Worm (Caenorhabditis elegans) whole organism, L4/young adult: ENCODE results near the gene osm-12.

Source experiments
- W03F9.2 ChIP-seq: fragments of 150-350 bp; optimal IDR thresholded peaks from 2 replicates; lab custom pipeline; 2014; ENCODE audit warnings: missing biosample characterization, missing genetic modification characterization
- dao-5 ChIP-seq: sonication (generic microtip); optimal IDR thresholded peaks from 2 replicates; lab custom pipeline; 2016; ENCODE audit warnings: missing genotype, missing genetic modification characterization, moderate library complexity, missing compliant biosample characterization
- him-1 ChIP-seq: sonication (generic microtip); optimal IDR thresholded peaks from 2 replicates; lab custom pipeline; 2016; ENCODE audit warnings: missing genotype, missing genetic modification reagents, missing genetic modification characterization, missing compliant biosample characterization

ce11 chrIII:12235359-12235758 is 33.0 kb upstream of the osm-12 start:
- TF ChIP-seq him-1 (no peak), W03F9.2 (no peak), dao-5 (tag; lab: Kevin White, UChicago) (no peak)
